Worm (Caenorhabditis elegans) whole organism, young adult: ENCODE measurements around the gene T11G6.3.

Experiments
- K12H6.12 ChIP-seq: fragments of 200-800 bp; sonication (Bioruptor generic); optimal IDR thresholded peaks from 2 replicates; lab custom pipeline; 2018; ENCODE audit warnings: mild to moderate bottlenecking, missing genetic modification characterization, missing compliant biosample characterization
- cebp-1 ChIP-seq, 2 experiments: fragments of 200-800 bp in 1 of 2; sonication (Bioruptor generic) in 1 of 2; sonication (generic microtip) in 1 of 2; IDR thresholded peaks in 1 of 2; optimal IDR thresholded peaks in 1 of 2; 2 replicates each; pipeline versions ENCODE4 v1.3.6 to Lab custom; 2017 to 2022; ENCODE audit warnings: missing compliant biosample characterization in 2 of 2, missing genetic modification characterization in 2 of 2, mild to moderate bottlenecking in 1 of 2, missing genetic modification reagents in 1 of 2, moderate library complexity in 1 of 2
- ceh-100 ChIP-seq: fragments of 200-800 bp; sonication (Bioruptor generic); IDR thresholded peaks from 2 replicates; pipeline ENCODE4 v1.3.6; 2022; ENCODE audit warnings: missing genetic modification reagents, missing genetic modification characterization, missing compliant biosample characterization
- ets-4 ChIP-seq: fragments of 200-800 bp; sonication (Bioruptor generic); optimal IDR thresholded peaks from 2 replicates; lab custom pipeline; 2018; ENCODE audit warnings: mild to moderate bottlenecking, missing genetic modification characterization, missing compliant biosample characterization
- snpc-4 ChIP-seq, 5 experiments: fragments of 150-350 bp in 1 of 5; sonication (generic microtip) in 4 of 5; optimal IDR thresholded peaks; 2 replicates each; lab custom pipeline; 2014 to 2018; ENCODE audit warnings: missing genetic modification characterization in 5 of 5, missing biosample characterization in 3 of 5, antibody characterized with exemption in 2 of 5, mild to moderate bottlenecking in 2 of 5, missing compliant biosample characterization in 2 of 5, missing genotype in 2 of 5, moderate library complexity in 2 of 5, missing genetic modification reagents in 1 of 5

- no peak for TF ChIP-seq K12H6.12 (tag; lab: Kevin White, UChicago)
- TF ChIP-seq cebp-1 (GFP tag; IDR thresholded peaks at IDR 0.05; lab: Robert Waterston, UW) = no peak
- TF ChIP-seq cebp-1 (tag; optimal IDR thresholded peaks at IDR 0.05; lab: Kevin White, UChicago) = no peak
- TF ChIP-seq snpc-4 (GFP tag; optimal IDR thresholded peaks at IDR 0.05; lab: Kevin White, UChicago) = no peak
- TF ChIP-seq snpc-4 (tag; optimal IDR thresholded peaks at IDR 0.05; lab: Kevin White, UChicago) = no peak
- no peak for TF ChIP-seq ets-4 (GFP tag; lab: Kevin White, UChicago)
- no peak for TF ChIP-seq ceh-100 (GFP tag; lab: Robert Waterston, UW)
Observed at ce11 chrIV:10832148-10832547, 22.9 kb downstream of the T11G6.3 start, which contains the start of gene best-15.
